Worm (Caenorhabditis elegans): Measurements from ENCODE around the gene cpsf-3.

Gene cpsf-3

DNA sequence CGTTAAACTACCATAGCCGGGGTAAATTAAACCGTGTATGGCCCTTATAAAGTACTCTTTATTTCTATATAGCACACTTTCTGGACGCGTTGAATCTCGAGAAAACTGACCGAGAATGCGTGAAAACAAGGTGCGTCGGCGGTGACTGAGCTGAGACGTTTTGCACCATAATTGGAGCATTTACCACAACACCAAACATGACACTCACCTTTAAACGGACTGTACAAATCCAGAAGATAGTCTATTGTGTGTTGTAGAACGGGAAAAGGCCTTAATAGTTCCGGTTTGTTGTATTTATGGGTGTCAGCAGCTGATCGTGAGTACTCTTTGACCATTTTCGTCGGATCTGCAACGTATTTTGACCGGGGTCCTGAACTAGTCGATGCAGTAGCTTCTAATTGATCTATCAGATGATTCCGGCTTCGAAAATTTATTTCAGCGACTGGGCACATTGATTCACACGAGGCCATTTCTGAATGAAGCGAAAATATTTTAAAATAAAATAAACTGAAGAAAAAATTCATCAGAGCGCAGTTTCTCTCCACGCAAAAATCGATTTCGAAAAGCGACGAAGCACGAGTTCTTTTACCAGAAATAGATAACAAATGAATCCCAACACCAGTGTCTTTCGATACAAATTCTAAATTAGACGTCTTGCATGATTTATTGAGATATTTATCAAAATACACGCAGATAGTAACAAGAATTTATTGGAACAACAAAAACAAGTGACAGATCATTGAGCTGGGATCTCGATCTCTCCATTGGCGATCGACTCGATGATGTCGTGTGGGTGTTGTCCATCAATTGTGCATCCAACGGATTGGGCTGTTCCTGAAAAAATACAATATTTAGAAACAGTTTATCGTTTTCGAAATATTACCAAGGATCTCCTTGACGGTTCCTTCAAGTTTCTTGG, 43.5 kb downstream of the cpsf-3 start, which contains the start of gene tag-115:
TSS of gene tag-115 (minus strand) at position 472 of the 919 bp plus-strand sequence.
- TF ChIP-seq B0310.2 (tag; optimal IDR thresholded peaks at IDR 0.05) (no peak), scrt-1 (GFP tag; IDR thresholded peaks at IDR 0.05) (no peak)

DNA sequence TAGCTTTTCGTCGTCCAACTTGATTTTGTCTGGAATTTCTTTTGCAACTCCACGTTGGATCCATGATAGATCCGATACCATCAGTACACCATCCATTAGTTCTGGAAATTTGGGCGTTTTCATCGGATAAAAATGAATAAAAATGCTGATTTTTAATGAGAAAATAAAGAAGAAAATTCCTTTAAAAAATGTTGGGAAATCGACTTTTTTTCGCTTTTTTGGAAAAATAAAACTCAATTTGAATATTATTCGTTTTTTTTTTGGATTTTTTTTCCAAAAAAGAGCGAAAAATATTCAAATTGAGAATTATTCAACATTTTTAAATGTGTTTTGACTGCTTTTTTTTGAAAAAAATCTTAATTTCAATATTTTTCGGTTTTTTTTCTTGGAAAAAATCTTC, 46.2 kb downstream of the cpsf-3 start, which contains the start of gene pwp-1:
TSS of gene pwp-1 (minus strand) at position 101 of the 400 bp plus-strand sequence.
- no peak for TF ChIP-seq aly-1 (tag; optimal IDR thresholded peaks at IDR 0.05)
- no peak for TF ChIP-seq tbx-37 (GFP tag; conservative IDR thresholded peaks at IDR 0.05)
- no peak for TF ChIP-seq tbx-11 (GFP tag; IDR thresholded peaks at IDR 0.05)
- TF ChIP-seq hmbx-1 (tag; optimal IDR thresholded peaks at IDR 0.05): no peak
- no peak for TF ChIP-seq scrt-1 (GFP tag; IDR thresholded peaks at IDR 0.05)
- no peak for TF ChIP-seq pes-1 (GFP tag; IDR thresholded peaks at IDR 0.05)
- no peak for TF ChIP-seq tra-4 (tag; optimal IDR thresholded peaks at IDR 0.05)
- no peak for TF ChIP-seq B0310.2 (tag; optimal IDR thresholded peaks at IDR 0.05)
- no peak for TF ChIP-seq ceh-13 (GFP tag; optimal IDR thresholded peaks at IDR 0.05)
- TF ChIP-seq sea-1 (GFP tag; conservative IDR thresholded peaks at IDR 0.05): no peak
- TF ChIP-seq hnd-1 (tag; optimal IDR thresholded peaks at IDR 0.05): no peak
- TF ChIP-seq ceh-36 (tag; optimal IDR thresholded peaks at IDR 0.05): no peak
- TF ChIP-seq ets-7 (tag; optimal IDR thresholded peaks at IDR 0.05): no peak
- no peak for TF ChIP-seq hmg-4 (GFP tag; optimal IDR thresholded peaks at IDR 0.05)

DNA sequence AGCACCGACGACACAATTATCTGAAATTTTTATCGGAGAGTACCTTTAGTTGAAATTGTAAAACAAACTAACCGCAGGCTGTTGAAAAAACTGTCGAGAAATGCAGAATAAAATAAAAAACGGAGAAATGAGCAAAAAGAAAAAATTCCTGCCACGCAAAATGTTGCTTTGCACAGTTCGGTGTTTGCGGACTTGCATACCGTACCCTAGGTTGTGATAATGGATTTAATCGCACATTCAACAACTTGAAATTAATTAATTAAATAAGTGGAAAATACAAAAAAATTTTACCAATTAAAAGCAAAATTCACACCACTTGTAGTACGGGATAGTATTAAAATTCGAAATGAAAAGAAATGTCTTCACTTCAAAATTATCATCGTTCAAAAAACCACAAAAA, 51.3 kb downstream of the cpsf-3 start:
- no peak for TF ChIP-seq tbx-37 (GFP tag; conservative IDR thresholded peaks at IDR 0.05)
- peak; percentile 43 for TF ChIP-seq F13C5.2 (tag; optimal IDR thresholded peaks at IDR 0.05)
